Fruit fly (Drosophila melanogaster): ENCODE results near the gene CG31313.

- TF ChIP-seq CG8478 (optimal IDR thresholded peaks at IDR 0.05) (no peak), CTCF (optimal IDR thresholded peaks at IDR 0.05) (no peak)
These were observed 19.5 kb upstream of the CG31313 start for dm6 chr3R:14586480-14587443.

All from S2 (cell line).